Worm (Caenorhabditis elegans): ENCODE data around the gene ints-5.

The ints-5 gene

DNA sequence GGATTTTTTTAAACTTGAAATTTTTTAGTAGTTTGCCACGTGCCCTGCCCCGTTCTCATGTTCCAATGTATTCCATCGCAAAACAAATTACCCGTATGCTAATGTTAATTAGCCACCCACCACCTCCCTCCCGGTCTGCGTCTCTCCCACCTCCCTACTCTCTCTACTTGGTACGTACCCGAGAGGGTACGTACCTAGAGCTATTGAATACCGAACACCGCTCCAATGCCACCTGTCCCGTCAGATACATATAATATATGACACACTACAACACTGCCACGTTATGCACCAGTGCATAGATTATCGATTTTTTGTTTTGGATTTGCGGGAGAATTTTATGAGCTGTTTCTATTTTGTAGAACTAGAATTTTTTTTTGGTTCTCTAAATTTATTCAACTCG lies 55.8 kb downstream of the ints-5 start (continued):
- TF ChIP-seq tbx-8 (GFP tag; optimal IDR thresholded peaks at IDR 0.05) = no peak
- TF ChIP-seq ces-1 (GFP tag; optimal IDR thresholded peaks at IDR 0.05) = peak; percentile 78
- no peak for TF ChIP-seq flh-1 (GFP tag; optimal IDR thresholded peaks at IDR 0.05)
- no peak for TF ChIP-seq pha-4 (tag; optimal IDR thresholded peaks at IDR 0.05)
- TF ChIP-seq cnd-1 (tag; optimal IDR thresholded peaks at IDR 0.05) = peak; percentile 29

DNA sequence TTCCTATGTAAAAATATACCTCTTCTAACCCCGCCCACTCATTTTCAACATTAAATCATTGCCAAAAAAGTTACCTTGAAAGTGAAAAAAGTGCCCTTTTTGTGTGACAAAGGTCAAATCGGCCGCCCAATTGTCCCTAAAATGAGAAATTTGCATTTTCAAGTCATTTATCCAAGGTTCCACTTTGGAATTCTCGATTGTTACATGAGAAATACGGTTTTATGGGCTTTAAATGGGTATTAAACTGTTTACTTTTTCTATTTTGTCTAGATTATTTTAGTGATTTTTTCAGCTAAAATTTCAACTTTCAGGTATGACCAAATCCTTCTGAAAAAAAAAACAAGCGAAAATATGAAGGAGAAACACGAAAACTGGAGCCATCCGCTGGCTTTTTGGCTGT lies 58.7 kb downstream of the ints-5 start, which contains the start of gene grdn-1:
Gene grdn-1 (plus strand): TSS at position 301 of the 400 bp plus-strand sequence.
- no peak for TF ChIP-seq mls-2 (tag; optimal IDR thresholded peaks at IDR 0.05)

DNA sequence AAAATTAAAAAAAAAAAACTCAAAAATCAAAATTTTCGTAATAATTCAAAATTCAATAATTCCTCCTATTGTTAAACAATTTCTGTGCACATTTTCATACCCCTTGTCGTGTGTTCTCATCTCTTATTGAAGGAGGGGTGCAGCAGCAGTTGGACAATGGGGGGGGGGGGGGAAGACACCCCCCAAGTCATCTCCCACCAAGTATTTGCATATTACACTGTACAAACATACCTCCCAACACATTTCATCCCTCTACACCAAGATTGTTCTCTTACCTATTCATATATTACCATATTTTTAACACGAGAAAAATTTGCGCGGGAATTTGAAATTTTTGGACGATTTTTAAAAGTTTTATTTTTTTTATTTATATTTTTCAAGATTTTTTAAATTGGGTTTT lies 62.5 kb downstream of the ints-5 start:
- TF ChIP-seq cnd-1 (tag; optimal IDR thresholded peaks at IDR 0.05) (no peak), M03D4.4 (tag; optimal IDR thresholded peaks at IDR 0.05) (peak; percentile 36), flh-1 (GFP tag; optimal IDR thresholded peaks at IDR 0.05) (no peak), drap-1 (GFP tag; optimal IDR thresholded peaks at IDR 0.05) (peak; percentile 17), sptf-1 (tag; optimal IDR thresholded peaks at IDR 0.05) (no peak), ces-1 (GFP tag; optimal IDR thresholded peaks at IDR 0.05) (no peak), hlh-1 (tag; optimal IDR thresholded peaks at IDR 0.05) (peak; percentile 73), mep-1 (tag; optimal IDR thresholded peaks at IDR 0.05) (no peak)

DNA sequence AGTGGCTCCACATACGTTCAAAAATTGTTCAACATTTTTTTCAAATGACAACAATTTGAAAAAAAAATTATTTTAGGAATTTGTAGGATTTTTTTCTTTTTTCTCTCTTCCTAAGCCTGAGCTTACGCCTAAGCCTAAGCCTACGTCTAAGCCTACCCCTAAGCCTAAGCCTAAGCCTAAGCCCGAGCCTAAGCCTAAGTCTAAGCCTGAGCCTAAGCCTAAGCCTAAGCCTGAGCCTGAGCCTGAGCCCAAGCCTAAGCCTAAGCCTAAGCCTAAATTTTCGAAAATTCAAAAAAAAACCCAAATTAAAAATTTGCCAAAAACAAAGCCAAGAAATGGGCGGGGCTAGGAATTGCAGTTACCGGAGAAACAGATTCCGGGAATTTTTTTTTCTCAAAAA lies 64.0 kb downstream of the ints-5 start:
- TF ChIP-seq ces-1 (GFP tag; optimal IDR thresholded peaks at IDR 0.05) (no peak), lsy-2 (tag; optimal IDR thresholded peaks at IDR 0.05) (no peak)

All from whole organism, mixed stage, embryonic.